Fruit fly (Drosophila melanogaster): ENCODE results near the gene CG14322.

The CG14322 gene

DNA sequence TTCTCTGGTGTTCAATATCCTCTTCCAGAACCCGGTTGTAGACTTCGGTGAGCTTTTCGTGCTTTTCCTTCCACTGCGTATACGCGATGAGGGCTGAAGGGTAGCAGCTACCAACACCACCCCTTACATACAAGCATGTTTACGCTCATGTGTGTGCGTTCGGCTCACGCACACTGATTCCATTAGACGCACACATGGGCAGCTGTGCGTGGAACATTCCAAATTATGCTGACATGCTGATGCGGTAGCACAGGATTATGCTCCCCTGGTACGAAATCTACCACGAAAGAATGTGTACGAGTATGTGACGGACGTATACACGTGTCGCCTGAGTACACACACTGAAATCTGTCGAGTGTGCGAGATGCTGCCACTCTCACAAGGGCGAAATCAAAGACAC is 43.8 kb upstream of the CG14322 start:
- TF ChIP-seq Dad (GFP tag; optimal IDR thresholded peaks at IDR 0.05) = no peak
- no peak for TF ChIP-seq repo (GFP tag; optimal IDR thresholded peaks at IDR 0.05)
- TF ChIP-seq CG17802 (tag; optimal IDR thresholded peaks at IDR 0.05) = no peak
- no peak for TF ChIP-seq tap (tag; optimal IDR thresholded peaks at IDR 0.05)
- no peak for TF ChIP-seq psq (GFP tag; optimal IDR thresholded peaks at IDR 0.05)
- TF ChIP-seq hb (GFP tag; IDR thresholded peaks at IDR 0.05; ENCODE audit: partially characterized antibody) = no peak
- TF ChIP-seq Gsc (GFP tag; IDR thresholded peaks at IDR 0.05) = no peak
- TF ChIP-seq gfzf (GFP tag; optimal IDR thresholded peaks at IDR 0.05) = no peak
- no peak for TF ChIP-seq fu2 (GFP tag; optimal IDR thresholded peaks at IDR 0.05)
- no peak for TF ChIP-seq H2.0 (GFP tag; IDR thresholded peaks at IDR 0.05)
- peak; percentile 13 for TF ChIP-seq Med (GFP tag)
- no peak for TF ChIP-seq CkIIα-i1 (GFP tag; IDR thresholded peaks at IDR 0.05)
- TF ChIP-seq zen2 (GFP tag; IDR thresholded peaks at IDR 0.05; ENCODE audit: partially characterized antibody) = no peak
- TF ChIP-seq pum (GFP tag; optimal IDR thresholded peaks at IDR 0.05) = no peak
- TF ChIP-seq Mrtf (GFP tag; IDR thresholded peaks at IDR 0.05) = no peak
- TF ChIP-seq kah (GFP tag; optimal IDR thresholded peaks at IDR 0.05) = no peak
- TF ChIP-seq unpg (GFP tag; optimal IDR thresholded peaks at IDR 0.05) = no peak
- TF ChIP-seq CG34376 (GFP tag; optimal IDR thresholded peaks at IDR 0.05) = no peak
- TF ChIP-seq CG42726 (GFP tag; IDR thresholded peaks at IDR 0.05; ENCODE audit: partially characterized antibody) = peak; percentile 64; the same call in 1 of the 2 replicates
- no peak for TF ChIP-seq sug (tag; optimal IDR thresholded peaks at IDR 0.05)
- no peak for TF ChIP-seq oc (tag; optimal IDR thresholded peaks at IDR 0.05)
- TF ChIP-seq ATbp (GFP tag; optimal IDR thresholded peaks at IDR 0.05) = no peak
- TF ChIP-seq Pdp1 (GFP tag; optimal IDR thresholded peaks at IDR 0.05) = no peak
- TF ChIP-seq CG17385 (GFP tag; optimal IDR thresholded peaks at IDR 0.05) = no peak
- TF ChIP-seq CG13775 (GFP tag; optimal IDR thresholded peaks at IDR 0.05) = no peak
- TF ChIP-seq CG2116 (GFP tag; optimal IDR thresholded peaks at IDR 0.05) = no peak
- no peak for TF ChIP-seq lov (optimal IDR thresholded peaks at IDR 0.05)
- peak; percentile 91; the same call in 2 of the 3 replicates for TF ChIP-seq lov (GFP tag; IDR thresholded peaks at IDR 0.05)
- no peak for TF ChIP-seq Abd-B (GFP tag; optimal IDR thresholded peaks at IDR 0.05)
- peak; percentile 32; the same call in 1 of the 2 replicates for TF ChIP-seq CG9932 (GFP tag; IDR thresholded peaks at IDR 0.05)
- no peak for TF ChIP-seq Atf-2 (GFP tag; optimal IDR thresholded peaks at IDR 0.05)
- TF ChIP-seq Atf6 (GFP tag; IDR thresholded peaks at IDR 0.05) = no peak
- peak; percentile 48 for TF ChIP-seq kni (GFP tag; optimal IDR thresholded peaks at IDR 0.05)
- TF ChIP-seq CG16779 (GFP tag; IDR thresholded peaks at IDR 0.05) = no peak
- no peak for TF ChIP-seq mam (GFP tag; optimal IDR thresholded peaks at IDR 0.05)
- TF ChIP-seq CG31224 (GFP tag; IDR thresholded peaks at IDR 0.05) = peak; percentile 98
- peak; percentile 18 for TF ChIP-seq chn (GFP tag; optimal IDR thresholded peaks at IDR 0.05)
- TF ChIP-seq gt (GFP tag; IDR thresholded peaks at IDR 0.05) = no peak
- peak; percentile 57 for TF ChIP-seq pita (GFP tag; optimal IDR thresholded peaks at IDR 0.05)
- TF ChIP-seq Dref (GFP tag; IDR thresholded peaks at IDR 0.05) = no peak
- TF ChIP-seq dmrt99B (tag; optimal IDR thresholded peaks at IDR 0.05) = no peak
- no peak for TF ChIP-seq CG12299 (tag; optimal IDR thresholded peaks at IDR 0.05)
- no peak for TF ChIP-seq ham (GFP tag; IDR thresholded peaks at IDR 0.05)
- TF ChIP-seq Optix (GFP tag; IDR thresholded peaks at IDR 0.05) = no peak
- no peak for TF ChIP-seq Fer3 (tag; optimal IDR thresholded peaks at IDR 0.05)
- no peak for TF ChIP-seq Dbx (GFP tag; IDR thresholded peaks at IDR 0.05)
- no peak for TF ChIP-seq odd (GFP tag; optimal IDR thresholded peaks at IDR 0.05)
- no peak for TF ChIP-seq CG9609 (GFP tag; optimal IDR thresholded peaks at IDR 0.05)
- no peak for TF ChIP-seq CG17186 (GFP tag; optimal IDR thresholded peaks at IDR 0.05)
- TF ChIP-seq ash1 (GFP tag; optimal IDR thresholded peaks at IDR 0.05) = no peak
- no peak for TF ChIP-seq CG17612 (GFP tag; IDR thresholded peaks at IDR 0.05)
- no peak for TF ChIP-seq klu (GFP tag; IDR thresholded peaks at IDR 0.05)
